Fruit fly (Drosophila melanogaster) whole organism, embryonic: ENCODE data around the gene CG13252.

ENCODE experiments used
- Ada2b ChIP-seq: fragments of 200-800 bp; sonication (Bioruptor generic); IDR thresholded peaks from 2 replicates; pipeline ENCODE4 v1.3.6; 2022; ENCODE audit warnings: missing biosample characterization, missing genetic modification characterization
- Atf3 ChIP-seq: fragments of 200-800 bp; sonication (Bioruptor generic); optimal IDR thresholded peaks from 3 replicates; lab custom pipeline; 2016; ENCODE audit warnings: missing biosample characterization, missing genetic modification characterization
- Awh ChIP-seq: fragments of 200-800 bp; sonication (Bioruptor generic); IDR thresholded peaks from 2 replicates; pipeline ENCODE4, ENCODE4 v1.3.6; 2022; ENCODE audit warnings: missing biosample characterization, missing genetic modification characterization
- Bteb2 ChIP-seq: fragments of 200-800 bp; sonication (Bioruptor generic); optimal IDR thresholded peaks from 2 replicates; lab custom pipeline; 2016; ENCODE audit warnings: missing biosample characterization, missing genetic modification characterization
- CG10274 ChIP-seq: fragments of 200-800 bp; sonication (Bioruptor generic); optimal IDR thresholded peaks from 3 replicates; lab custom pipeline; 2017; ENCODE audit warnings: missing biosample characterization, mild to moderate bottlenecking, missing genetic modification characterization
- CG10321 ChIP-seq: fragments of 200-800 bp; sonication (Bioruptor generic); IDR thresholded peaks from 2 replicates; pipeline ENCODE4 v1.3.6; 2022; ENCODE audit warnings: missing biosample characterization, missing genetic modification characterization
- CG10565 ChIP-seq: fragments of 200-800 bp; sonication (Bioruptor generic); optimal IDR thresholded peaks from 3 replicates; lab custom pipeline; 2016; ENCODE audit warnings: missing biosample characterization, mild to moderate bottlenecking, missing genetic modification characterization
- CG11695 ChIP-seq: fragments of 200-800 bp; sonication (Bioruptor generic); IDR thresholded peaks from 3 replicates; pipeline ENCODE4 v1.3.6; 2022; ENCODE audit warnings: missing biosample characterization, missing genetic modification characterization
- CG12104 ChIP-seq: fragments of 200-800 bp; sonication (Bioruptor generic); optimal IDR thresholded peaks from 3 replicates; lab custom pipeline; 2016; ENCODE audit warnings: missing biosample characterization, missing genetic modification characterization
- CG12769 ChIP-seq: fragments of 200-800 bp; sonication (Bioruptor generic); optimal IDR thresholded peaks from 2 replicates; lab custom pipeline; 2019; ENCODE audit warnings: missing biosample characterization, mild to moderate bottlenecking, missing genetic modification characterization, moderate library complexity
- CG15269 ChIP-seq: fragments of 200-800 bp; sonication (Bioruptor generic); optimal IDR thresholded peaks from 2 replicates; lab custom pipeline; 2018; ENCODE audit warnings: missing biosample characterization, mild to moderate bottlenecking, missing genetic modification characterization, moderate library complexity
- CG16779 ChIP-seq: fragments of 200-800 bp; sonication (Bioruptor generic); IDR thresholded peaks from 2 replicates; pipeline ENCODE4 v1.3.6; 2022; ENCODE audit warnings: missing biosample characterization, missing genetic modification characterization
- CG17568 ChIP-seq: fragments of 200-800 bp; sonication (Bioruptor generic); optimal IDR thresholded peaks from 2 replicates; lab custom pipeline; 2018; ENCODE audit warnings: missing biosample characterization, mild to moderate bottlenecking, missing genetic modification characterization, moderate library complexity
- CG18764 ChIP-seq: fragments of 200-800 bp; sonication (Bioruptor generic); optimal IDR thresholded peaks from 3 replicates; lab custom pipeline; 2016; ENCODE audit warnings: missing biosample characterization, missing genetic modification characterization
- CG2129 ChIP-seq: fragments of 200-800 bp; sonication (Bioruptor generic); IDR thresholded peaks from 2 replicates; pipeline ENCODE4 v1.3.6; 2022; ENCODE audit warnings: missing biosample characterization, missing genetic modification characterization; ENCODE audit not compliant: partially characterized antibody
- CG2712 ChIP-seq: fragments of 200-800 bp; optimal IDR thresholded peaks from 3 replicates; lab custom pipeline; 2019; ENCODE audit warnings: missing biosample characterization, mild to moderate bottlenecking, missing genetic modification characterization, moderate library complexity
- CG30020 ChIP-seq: fragments of 200-800 bp; optimal IDR thresholded peaks from 2 replicates; lab custom pipeline; 2019; ENCODE audit warnings: missing biosample characterization, mild to moderate bottlenecking, missing genetic modification characterization, moderate library complexity
- CG33213 ChIP-seq: fragments of 200-800 bp; sonication (Bioruptor generic); optimal IDR thresholded peaks from 3 replicates; lab custom pipeline; 2016; ENCODE audit warnings: missing biosample characterization, missing genetic modification characterization
- CG4404 ChIP-seq: fragments of 200-800 bp; sonication (Bioruptor generic); IDR thresholded peaks from 2 replicates; pipeline ENCODE4 v1.3.6; 2022; ENCODE audit warnings: missing biosample characterization, missing genetic modification characterization
- CG4820 ChIP-seq: fragments of 200-800 bp; sonication (Bioruptor generic); optimal IDR thresholded peaks from 3 replicates; lab custom pipeline; 2016; ENCODE audit warnings: missing biosample characterization, missing genetic modification characterization
- CG7745 ChIP-seq: fragments of 200-800 bp; sonication (Bioruptor generic); optimal IDR thresholded peaks from 2 replicates; lab custom pipeline; 2018; ENCODE audit warnings: missing biosample characterization, mild to moderate bottlenecking, missing genetic modification characterization, moderate library complexity
- CG7786 ChIP-seq: fragments of 200-800 bp; sonication (Bioruptor generic); optimal IDR thresholded peaks from 2 replicates; lab custom pipeline; 2016; ENCODE audit warnings: missing biosample characterization, missing genetic modification characterization
- CG7928 ChIP-seq: fragments of 200-800 bp; sonication (Bioruptor generic); optimal IDR thresholded peaks from 2 replicates; lab custom pipeline; 2017; ENCODE audit warnings: missing biosample characterization, mild to moderate bottlenecking, missing genetic modification characterization
- CG8924 ChIP-seq: fragments of 200-800 bp; optimal IDR thresholded peaks from 3 replicates; lab custom pipeline; 2019; ENCODE audit warnings: missing biosample characterization, mild to moderate bottlenecking, missing genetic modification characterization, moderate library complexity
- CG9876 ChIP-seq: fragments of 200-800 bp; sonication (Bioruptor generic); optimal IDR thresholded peaks from 2 replicates; lab custom pipeline; 2016; ENCODE audit warnings: missing biosample characterization, missing genetic modification characterization
- Camta ChIP-seq: fragments of 200-800 bp; sonication (Bioruptor generic); optimal IDR thresholded peaks from 2 replicates; lab custom pipeline; 2016; ENCODE audit warnings: missing biosample characterization, missing genetic modification characterization
- Gug ChIP-seq: fragments of 200-800 bp; sonication (Bioruptor generic); IDR thresholded peaks from 4 replicates; pipeline ENCODE4 v1.3.6; 2022; ENCODE audit warnings: missing biosample characterization, missing genetic modification characterization
- Kr ChIP-seq: fragments of 200-800 bp; sonication (Bioruptor generic); optimal IDR thresholded peaks from 2 replicates; lab custom pipeline; 2017; ENCODE audit warnings: missing biosample characterization, mild to moderate bottlenecking, missing genetic modification characterization
- Max ChIP-seq: fragments of 200-800 bp; sonication (Bioruptor generic); optimal IDR thresholded peaks from 2 replicates; lab custom pipeline; 2016; ENCODE audit warnings: missing biosample characterization, mild to moderate bottlenecking, missing genetic modification characterization
- Meics ChIP-seq: fragments of 200-800 bp; sonication (Bioruptor generic); optimal IDR thresholded peaks from 2 replicates; lab custom pipeline; 2017; ENCODE audit warnings: missing biosample characterization, mild to moderate bottlenecking, missing genetic modification characterization
- Oaz ChIP-seq: fragments of 200-800 bp; sonication (Bioruptor generic); IDR thresholded peaks from 2 replicates; pipeline ENCODE4 v1.3.6; 2022; ENCODE audit warnings: missing biosample characterization, missing genetic modification characterization
- Ptx1 ChIP-seq: fragments of 200-800 bp; sonication (Bioruptor generic); IDR thresholded peaks from 2 replicates; pipeline ENCODE4 v1.3.6; 2022; ENCODE audit warnings: missing biosample characterization, missing genetic modification characterization
- abd-A ChIP-seq: fragments of 200-800 bp; sonication (Bioruptor generic); optimal IDR thresholded peaks from 3 replicates; lab custom pipeline; 2019; ENCODE audit warnings: missing biosample characterization, mild to moderate bottlenecking, missing genetic modification characterization, moderate library complexity
- az2 ChIP-seq: fragments of 200-800 bp; sonication (Bioruptor generic); optimal IDR thresholded peaks from 3 replicates; lab custom pipeline; 2016; ENCODE audit warnings: missing biosample characterization, missing genetic modification characterization
- bigmax ChIP-seq: fragments of 200-800 bp; sonication (Bioruptor generic); optimal IDR thresholded peaks from 2 replicates; lab custom pipeline; 2018; ENCODE audit warnings: missing biosample characterization, mild to moderate bottlenecking, missing genetic modification characterization
- br ChIP-seq: fragments of >200 bp; optimal IDR thresholded peaks from 2 replicates; lab custom pipeline; 2017
- cato ChIP-seq: fragments of 200-800 bp; sonication (Bioruptor generic); optimal IDR thresholded peaks from 2 replicates; lab custom pipeline; 2016; ENCODE audit warnings: missing biosample characterization, missing genetic modification characterization, borderline replicate concordance
- cg ChIP-seq: fragments of 200-800 bp; sonication (Bioruptor generic); optimal IDR thresholded peaks from 3 replicates; lab custom pipeline; 2019; ENCODE audit warnings: missing biosample characterization, mild to moderate bottlenecking, missing genetic modification characterization, moderate library complexity
- ci ChIP-seq: fragments of 200-800 bp; sonication (Bioruptor generic); IDR thresholded peaks from 3 replicates; pipeline ENCODE4 v1.3.6; 2022; ENCODE audit warnings: missing biosample characterization, missing genetic modification characterization
- cwo ChIP-seq: fragments of 200-800 bp; sonication (Bioruptor generic); optimal IDR thresholded peaks from 3 replicates; lab custom pipeline; 2017; ENCODE audit warnings: missing biosample characterization, missing genetic modification characterization, mild to moderate bottlenecking, moderate library complexity, missing genetic modification reagents
- emc ChIP-seq: fragments of 200-800 bp; sonication (Bioruptor generic); optimal IDR thresholded peaks from 2 replicates; lab custom pipeline; 2016; ENCODE audit warnings: missing biosample characterization, missing genetic modification characterization
- knrl ChIP-seq: fragments of 200-800 bp; sonication (Bioruptor generic); IDR thresholded peaks from 3 replicates; pipeline ENCODE4 v1.3.6; 2022; ENCODE audit warnings: missing biosample characterization, missing genetic modification characterization; ENCODE audit not compliant: partially characterized antibody
- slou ChIP-seq: fragments of 200-800 bp; sonication (Bioruptor generic); optimal IDR thresholded peaks from 3 replicates; lab custom pipeline; 2016; ENCODE audit warnings: missing biosample characterization, missing genetic modification characterization
- so ChIP-seq: fragments of 200-800 bp; sonication (Bioruptor generic); IDR thresholded peaks from 3 replicates; pipeline ENCODE4 v1.3.6; 2022; ENCODE audit warnings: missing biosample characterization, missing genetic modification characterization
- sqz ChIP-seq: fragments of 200-800 bp; sonication (Bioruptor generic); optimal IDR thresholded peaks from 3 replicates; lab custom pipeline; 2018; ENCODE audit warnings: missing biosample characterization, mild to moderate bottlenecking, missing genetic modification characterization
- trh ChIP-seq: fragments of 200-800 bp; sonication (Bioruptor generic); optimal IDR thresholded peaks from 2 replicates; lab custom pipeline; 2016; ENCODE audit warnings: missing biosample characterization, missing genetic modification characterization
- tup ChIP-seq: fragments of 200-800 bp; sonication (Bioruptor generic); optimal IDR thresholded peaks from 2 replicates; lab custom pipeline; 2016; ENCODE audit warnings: missing biosample characterization, mild to moderate bottlenecking, missing genetic modification characterization, moderate library complexity
- usp ChIP-seq: fragments of >200 bp; optimal IDR thresholded peaks from 2 replicates; lab custom pipeline; 2017; ENCODE audit warnings: missing biosample characterization, missing genetic modification characterization
- vnd ChIP-seq: fragments of 200-800 bp; sonication (Bioruptor generic); IDR thresholded peaks from 3 replicates; pipeline ENCODE4 v1.3.6; 2022; ENCODE audit warnings: missing biosample characterization, missing genetic modification characterization; ENCODE audit not compliant: partially characterized antibody
- vvl ChIP-seq: fragments of 200-800 bp; sonication (Bioruptor generic); IDR thresholded peaks from 2 replicates; pipeline ENCODE4 v1.3.6; 2022; ENCODE audit warnings: missing biosample characterization, missing genetic modification characterization
- wor ChIP-seq: fragments of 200-800 bp; sonication (Bioruptor generic); IDR thresholded peaks from 2 replicates; pipeline ENCODE4 v1.3.6; 2022; ENCODE audit warnings: missing biosample characterization, missing genetic modification characterization

Gene CG13252

dm6 chr3L:20785742-20786427 is 55.5 kb downstream of the CG13252 start, which contains the start of gene Pcif1 (continued):
- TF ChIP-seq Ptx1 (GFP tag; lab: Robert Waterston, UW), result no peak
- TF ChIP-seq cg (GFP tag; lab: Kevin White, UChicago), result peak; percentile 18
- TF ChIP-seq CG17568, result peak; percentile 28
- no peak for TF ChIP-seq CG7745 (tag; lab: Kevin White, UChicago)
- TF ChIP-seq Bteb2 (GFP tag; lab: Kevin White, UChicago), result no peak
- no peak for TF ChIP-seq Kr
- TF ChIP-seq Max, result no peak
- TF ChIP-seq so (GFP tag; lab: Robert Waterston, UW), result no peak
- TF ChIP-seq CG9876 (GFP tag; lab: Kevin White, UChicago), result no peak
- TF ChIP-seq CG10565 (GFP tag; lab: Kevin White, UChicago), result no peak
- peak; percentile 62 for TF ChIP-seq CG30020 (tag; lab: Kevin White, UChicago)
- no peak for TF ChIP-seq Awh (GFP tag; lab: Robert Waterston, UW)
- no peak for TF ChIP-seq CG7786 (GFP tag; lab: Kevin White, UChicago)
- TF ChIP-seq abd-A (tag; lab: Kevin White, UChicago), result no peak
- no peak for TF ChIP-seq CG18764 (GFP tag; lab: Kevin White, UChicago)
- peak; percentile 39 for TF ChIP-seq CG2712 (tag; lab: Kevin White, UChicago)
- no peak for TF ChIP-seq Camta
- peak; percentile 39; the same call in 1 of the 3 replicates for TF ChIP-seq ci (GFP tag; lab: Robert Waterston, UW)
- peak; percentile 63; the same call in 2 of the 4 replicates for TF ChIP-seq Gug
- TF ChIP-seq CG8924 (tag; lab: Kevin White, UChicago), result peak; percentile 22
- TF ChIP-seq CG12104, result no peak
- peak; percentile 98 for TF ChIP-seq CG2129 (GFP tag; lab: Robert Waterston, UW)
- TF ChIP-seq CG4404 (GFP tag; lab: Robert Waterston, UW), result no peak
- peak; percentile 99 for TF ChIP-seq vnd (GFP tag; lab: Robert Waterston, UW)
- TF ChIP-seq tup, result no peak
- no peak for TF ChIP-seq CG10321 (GFP tag; lab: Robert Waterston, UW)
- no peak for TF ChIP-seq Atf3
- TF ChIP-seq knrl (GFP tag; lab: Robert Waterston, UW), result peak; percentile 99
- TF ChIP-seq CG33213, result no peak
- TF ChIP-seq bigmax (GFP tag; lab: Kevin White, UChicago), result peak; percentile 19
- TF ChIP-seq usp (GFP tag; lab: Kevin White, UChicago), result no peak
- no peak for TF ChIP-seq CG11695 (GFP tag; lab: Robert Waterston, UW)
- TF ChIP-seq CG4820, result no peak
- no peak for TF ChIP-seq wor (GFP tag; lab: Robert Waterston, UW)
- no peak for TF ChIP-seq sqz (GFP tag; lab: Kevin White, UChicago)
- TF ChIP-seq Meics (GFP tag; lab: Kevin White, UChicago), result no peak
- no peak for TF ChIP-seq cato
- no peak for TF ChIP-seq Ada2b (GFP tag; lab: Robert Waterston, UW)
- TF ChIP-seq CG15269 (tag; lab: Kevin White, UChicago), result no peak
- TF ChIP-seq br (lab: Kevin White, UChicago), result no peak
- peak; percentile 20; the same call in 1 of the 2 replicates for TF ChIP-seq vvl (GFP tag; lab: Robert Waterston, UW)
- TF ChIP-seq CG10274 (GFP tag; lab: Kevin White, UChicago), result no peak
- no peak for TF ChIP-seq az2
- no peak for TF ChIP-seq trh (GFP tag; lab: Kevin White, UChicago)
- TF ChIP-seq CG12769 (tag; lab: Kevin White, UChicago), result no peak
- TF ChIP-seq cwo (GFP tag; lab: Kevin White, UChicago), result no peak
- TF ChIP-seq slou (GFP tag; lab: Kevin White, UChicago), result no peak
- no peak for TF ChIP-seq Oaz (GFP tag; lab: Robert Waterston, UW)
- TF ChIP-seq CG7928 (GFP tag; lab: Kevin White, UChicago), result no peak
- TF ChIP-seq emc (GFP tag; lab: Kevin White, UChicago), result no peak
- TF ChIP-seq CG16779 (GFP tag; lab: Robert Waterston, UW), result no peak
